Worm (Caenorhabditis elegans) whole organism, late embryonic: ENCODE measurements around the gene sea-1.

ENCODE experiments used
- C08G9.2 ChIP-seq: sonication (generic microtip); optimal IDR thresholded peaks from 2 replicates; lab custom pipeline; 2016; ENCODE audit warnings: mild to moderate bottlenecking, missing genetic modification characterization, moderate library complexity, missing compliant biosample characterization
- C38D4.7 ChIP-seq: fragments of 200-800 bp; sonication (Bioruptor generic); optimal IDR thresholded peaks from 2 replicates; lab custom pipeline; 2018; ENCODE audit warnings: mild to moderate bottlenecking, missing genetic modification characterization, moderate library complexity, missing compliant biosample characterization
- F13H6.1 ChIP-seq: sonication (generic microtip); optimal IDR thresholded peaks from 2 replicates; lab custom pipeline; 2016; ENCODE audit warnings: missing genetic modification characterization, missing compliant biosample characterization
- Y22D7AL.16 ChIP-seq: sonication (generic microtip); optimal IDR thresholded peaks from 2 replicates; lab custom pipeline; 2016; ENCODE audit warnings: missing genetic modification characterization, missing compliant biosample characterization
- ama-1 ChIP-seq: fragments of 150-350 bp; optimal IDR thresholded peaks from 2 replicates; lab custom pipeline; 2014
- ceh-18 ChIP-seq: sonication (generic microtip); optimal IDR thresholded peaks from 2 replicates; lab custom pipeline; 2016; ENCODE audit warnings: missing genetic modification characterization, missing compliant biosample characterization
- ceh-30 ChIP-seq: fragments of 150-350 bp; optimal IDR thresholded peaks from 2 replicates; lab custom pipeline; 2014; ENCODE audit warnings: missing biosample characterization, missing genetic modification characterization
- ceh-31 ChIP-seq: sonication (generic microtip); optimal IDR thresholded peaks from 2 replicates; lab custom pipeline; 2016; ENCODE audit warnings: missing genetic modification characterization, missing compliant biosample characterization
- ceh-34 ChIP-seq: sonication (generic microtip); optimal IDR thresholded peaks from 2 replicates; lab custom pipeline; 2016; ENCODE audit warnings: mild to moderate bottlenecking, missing genetic modification characterization, missing compliant biosample characterization
- ceh-45 ChIP-seq: fragments of 200-800 bp; sonication (Bioruptor generic); IDR thresholded peaks from 2 replicates; pipeline ENCODE4 v1.3.6; 2022; ENCODE audit warnings: missing genetic modification reagents, missing genetic modification characterization, missing compliant biosample characterization
- ceh-48 ChIP-seq: sonication (generic microtip); optimal IDR thresholded peaks from 2 replicates; lab custom pipeline; 2016; ENCODE audit warnings: missing genetic modification characterization, inconsistent platforms, missing compliant biosample characterization
- ceh-6 ChIP-seq: fragments of 200-800 bp; sonication (Bioruptor generic); optimal IDR thresholded peaks from 2 replicates; lab custom pipeline; 2018; ENCODE audit warnings: mild to moderate bottlenecking, missing genetic modification characterization, missing compliant biosample characterization
- dve-1 ChIP-seq: sonication (generic microtip); optimal IDR thresholded peaks from 2 replicates; lab custom pipeline; 2017; ENCODE audit warnings: antibody characterized with exemption, mild to moderate bottlenecking, missing genetic modification characterization, missing compliant biosample characterization
- eyg-1 ChIP-seq: sonication (generic microtip); optimal IDR thresholded peaks from 2 replicates; lab custom pipeline; 2016; ENCODE audit warnings: missing genotype, missing genetic modification characterization, missing compliant biosample characterization
- fkh-6 ChIP-seq: sonication (generic microtip); optimal IDR thresholded peaks from 2 replicates; lab custom pipeline; 2016; ENCODE audit warnings: missing genetic modification characterization, missing compliant biosample characterization
- hlh-30 ChIP-seq: sonication (generic microtip); optimal IDR thresholded peaks from 2 replicates; lab custom pipeline; 2017; ENCODE audit warnings: antibody characterized with exemption, missing genetic modification characterization, missing compliant biosample characterization; ENCODE audit not compliant: insufficient read depth
- lim-6 ChIP-seq: sonication (generic microtip); optimal IDR thresholded peaks from 2 replicates; lab custom pipeline; 2016; ENCODE audit warnings: missing genetic modification characterization, missing compliant biosample characterization
- madf-2 ChIP-seq: sonication (generic microtip); optimal IDR thresholded peaks from 2 replicates; lab custom pipeline; 2017; ENCODE audit warnings: missing genetic modification characterization, missing compliant biosample characterization
- nfya-1 ChIP-seq: sonication (generic microtip); optimal IDR thresholded peaks from 2 replicates; lab custom pipeline; 2017; ENCODE audit warnings: missing genetic modification characterization, mild to moderate bottlenecking, missing compliant biosample characterization, antibody characterized with exemption, moderate library complexity
- nhr-11 ChIP-seq: fragments of 150-350 bp; optimal IDR thresholded peaks from 2 replicates; lab custom pipeline; 2014; ENCODE audit warnings: missing biosample characterization, missing genetic modification characterization
- npax-4 ChIP-seq: sonication (generic microtip); optimal IDR thresholded peaks from 2 replicates; lab custom pipeline; 2016; ENCODE audit warnings: missing genetic modification characterization, missing compliant biosample characterization
- odd-2 ChIP-seq: sonication (generic microtip); optimal IDR thresholded peaks from 2 replicates; lab custom pipeline; 2017; ENCODE audit warnings: antibody characterized with exemption, mild to moderate bottlenecking, missing genetic modification characterization, missing compliant biosample characterization
- pha-4 ChIP-seq: fragments of 150-350 bp; optimal IDR thresholded peaks from 2 replicates; lab custom pipeline; 2018; ENCODE audit warnings: missing biosample characterization, missing genetic modification reagents, missing genetic modification characterization
- ref-2 ChIP-seq: sonication (generic microtip); optimal IDR thresholded peaks from 2 replicates; lab custom pipeline; 2016; ENCODE audit warnings: missing genetic modification characterization, missing compliant biosample characterization
- rnt-1 ChIP-seq: sonication (generic microtip); optimal IDR thresholded peaks from 2 replicates; lab custom pipeline; 2016; ENCODE audit warnings: missing genetic modification characterization, missing compliant biosample characterization
- sox-4 ChIP-seq: sonication (generic microtip); optimal IDR thresholded peaks from 2 replicates; lab custom pipeline; 2017; ENCODE audit warnings: mild to moderate bottlenecking, missing genetic modification characterization, inconsistent platforms, missing compliant biosample characterization
- unc-42 ChIP-seq: sonication (generic microtip); optimal IDR thresholded peaks from 2 replicates; lab custom pipeline; 2016; ENCODE audit warnings: missing genotype, missing genetic modification characterization, missing compliant biosample characterization
- unc-55 ChIP-seq: sonication (generic microtip); optimal IDR thresholded peaks from 2 replicates; lab custom pipeline; 2017; ENCODE audit warnings: missing biosample characterization, missing genetic modification reagents, missing genetic modification characterization
- unc-86 ChIP-seq: sonication (generic microtip); optimal IDR thresholded peaks from 2 replicates; lab custom pipeline; 2016; ENCODE audit warnings: missing genetic modification characterization, missing compliant biosample characterization
- zip-5 ChIP-seq: sonication (generic microtip); optimal IDR thresholded peaks from 2 replicates; lab custom pipeline; 2016; ENCODE audit warnings: missing genetic modification characterization, missing compliant biosample characterization
- ztf-16 ChIP-seq: sonication (generic microtip); optimal IDR thresholded peaks from 2 replicates; lab custom pipeline; 2017; ENCODE audit warnings: missing genetic modification characterization, missing compliant biosample characterization

Gene sea-1

DNA sequence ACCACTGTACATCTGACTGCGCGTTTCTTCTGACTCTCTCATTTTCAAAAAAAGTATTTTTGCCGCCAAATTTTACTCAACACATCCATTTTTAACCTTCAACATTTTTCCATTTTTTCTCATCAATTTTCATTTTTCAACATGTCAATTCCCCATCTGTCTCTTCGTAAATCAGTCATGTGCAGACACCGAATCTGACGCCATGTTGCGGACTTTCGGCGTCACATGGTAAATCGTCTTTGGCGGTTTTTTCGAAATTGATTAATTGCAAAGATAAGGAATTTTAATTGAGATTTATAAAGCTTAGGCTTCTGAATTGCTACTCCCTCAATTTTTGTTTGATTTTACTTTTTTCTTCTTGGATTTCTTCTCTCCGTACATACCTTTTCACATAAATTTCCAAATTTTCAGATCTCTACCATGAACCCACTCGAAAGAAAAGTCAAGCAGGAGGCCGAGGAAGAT is 9.4 kb upstream of the sea-1 start, which contains the start of gene F19B10.1:
F19B10.1 (plus strand) TSS at position 415 of the 465 bp plus-strand sequence.
- TF ChIP-seq ref-2 = no peak
- peak; percentile 14 for TF ChIP-seq unc-42
- peak; percentile 94 for TF ChIP-seq hlh-30 (tag; lab: Kevin White, UChicago)
- peak; percentile 11 for TF ChIP-seq ceh-18 (tag; lab: Kevin White, UChicago)
- peak; percentile 62 for TF ChIP-seq unc-55
- peak; percentile 39 for TF ChIP-seq nfya-1
- TF ChIP-seq ama-1 (lab: Kevin White, UChicago) = no peak

ce11 chrII:3681365-3682083 is 8.1 kb upstream of the sea-1 start, which contains the start of gene F19B10.10:
Gene F19B10.10 (minus strand): TSS chrII:3681415.
- TF ChIP-seq eyg-1 (tag; lab: Kevin White, UChicago) = no peak
- TF ChIP-seq lim-6 (tag; lab: Kevin White, UChicago) = no peak
- TF ChIP-seq ceh-30 (tag; lab: Kevin White, UChicago) = no peak
- no peak for TF ChIP-seq unc-86 (tag; lab: Kevin White, UChicago)
- TF ChIP-seq ceh-48 = no peak
- TF ChIP-seq ama-1 (lab: Kevin White, UChicago) = no peak
- TF ChIP-seq ceh-34 (tag; lab: Kevin White, UChicago) = no peak
- no peak for TF ChIP-seq ztf-16
- no peak for TF ChIP-seq pha-4 (tag; lab: Kevin White, UChicago)
- no peak for TF ChIP-seq ceh-45 (GFP tag; lab: Robert Waterston, UW)
- no peak for TF ChIP-seq fkh-6 (tag; lab: Kevin White, UChicago)
- TF ChIP-seq ceh-6 (GFP tag; lab: Kevin White, UChicago) = no peak
- no peak for TF ChIP-seq Y22D7AL.16 (tag; lab: Kevin White, UChicago)
- TF ChIP-seq zip-5 (tag; lab: Kevin White, UChicago) = no peak
- no peak for TF ChIP-seq ceh-31
- TF ChIP-seq rnt-1 (tag; lab: Kevin White, UChicago) = no peak

DNA sequence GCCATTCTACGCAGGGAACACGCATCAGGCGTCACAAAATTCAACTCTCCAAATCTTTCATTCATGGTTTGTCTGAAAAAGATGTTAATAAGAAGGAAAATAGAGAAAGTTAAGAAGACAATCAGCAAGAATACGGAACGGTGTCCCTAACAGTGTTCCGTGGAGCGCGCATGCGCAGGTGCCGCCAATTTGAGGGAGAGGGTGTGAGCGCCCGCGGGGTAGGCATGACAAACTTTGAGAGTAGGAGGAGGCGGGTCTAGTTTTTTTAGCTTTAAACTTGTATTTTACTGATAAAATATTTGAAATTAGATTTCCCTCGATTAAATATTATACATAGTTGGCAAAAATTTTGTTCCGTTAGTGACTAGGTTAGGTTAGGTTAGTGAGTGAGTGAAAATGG is 7.0 kb upstream of the sea-1 start:
- no peak for TF ChIP-seq rnt-1 (tag; lab: Kevin White, UChicago)
- TF ChIP-seq zip-5 (tag; lab: Kevin White, UChicago) = no peak
- TF ChIP-seq dve-1 (tag; lab: Kevin White, UChicago) = no peak
- no peak for TF ChIP-seq ceh-6 (GFP tag; lab: Kevin White, UChicago)
- no peak for TF ChIP-seq C08G9.2 (tag; lab: Kevin White, UChicago)
- TF ChIP-seq madf-2 (tag; lab: Kevin White, UChicago) = no peak
- TF ChIP-seq C38D4.7 (GFP tag; lab: Kevin White, UChicago) = no peak
- TF ChIP-seq ztf-16 = no peak

- TF ChIP-seq C38D4.7 (GFP tag; lab: Kevin White, UChicago) (no peak), nhr-11 (tag; lab: Kevin White, UChicago) (no peak), lim-6 (tag; lab: Kevin White, UChicago) (no peak), F13H6.1 (tag; lab: Kevin White, UChicago) (no peak)
Observed at ce11 chrII:3678978-3679377, 5.6 kb upstream of the sea-1 start.

ce11 chrII:3675176-3675575 is 1.8 kb upstream of the sea-1 start, which contains the start of gene F19B10.2:
Gene F19B10.2 (plus strand): TSS chrII:3675476.
- TF ChIP-seq eyg-1 (tag; lab: Kevin White, UChicago) = no peak
- no peak for TF ChIP-seq fkh-6 (tag; lab: Kevin White, UChicago)

DNA sequence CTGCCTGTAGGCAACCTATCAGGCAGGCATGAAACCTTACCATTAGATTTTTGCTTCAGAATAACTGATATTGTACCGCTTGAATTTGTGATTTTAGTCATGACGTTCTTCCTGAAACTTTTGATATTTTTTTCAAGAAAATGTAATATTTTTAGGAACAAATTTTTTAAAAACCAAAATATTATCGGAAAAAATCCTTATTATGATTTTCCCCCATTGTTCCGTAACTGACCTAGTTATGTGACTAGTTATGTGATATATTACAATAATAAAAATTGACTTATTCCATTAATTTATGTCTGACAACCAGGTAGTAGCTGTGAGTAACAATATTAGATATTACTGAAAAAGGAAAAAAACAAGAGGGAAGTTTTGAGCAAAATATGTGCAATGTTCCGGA is 2.4 kb downstream of the sea-1 start, which contains the start of gene srx-98:
srx-98 (minus strand) TSS at position 101 of the 400 bp plus-strand sequence.
- TF ChIP-seq ceh-31 (no peak), ama-1 (lab: Kevin White, UChicago) (no peak), Y22D7AL.16 (tag; lab: Kevin White, UChicago) (no peak), ceh-6 (GFP tag; lab: Kevin White, UChicago) (no peak), npax-4 (no peak), zip-5 (tag; lab: Kevin White, UChicago) (no peak), odd-2 (tag; lab: Kevin White, UChicago) (no peak), sox-4 (no peak), ceh-30 (tag; lab: Kevin White, UChicago) (no peak), fkh-6 (tag; lab: Kevin White, UChicago) (no peak)
